Worm (Caenorhabditis elegans): Measurements from ENCODE around the gene mak-2.
A peak's percentile ranks its signal among the peaks of the same experiment; 100 is the strongest.
"Not testable (repeated sequence)": the region's sequence is repeated elsewhere in the genome, so short reads cannot be mapped to it uniquely, and the experiment has no call there.

mak-2 gene

DNA sequence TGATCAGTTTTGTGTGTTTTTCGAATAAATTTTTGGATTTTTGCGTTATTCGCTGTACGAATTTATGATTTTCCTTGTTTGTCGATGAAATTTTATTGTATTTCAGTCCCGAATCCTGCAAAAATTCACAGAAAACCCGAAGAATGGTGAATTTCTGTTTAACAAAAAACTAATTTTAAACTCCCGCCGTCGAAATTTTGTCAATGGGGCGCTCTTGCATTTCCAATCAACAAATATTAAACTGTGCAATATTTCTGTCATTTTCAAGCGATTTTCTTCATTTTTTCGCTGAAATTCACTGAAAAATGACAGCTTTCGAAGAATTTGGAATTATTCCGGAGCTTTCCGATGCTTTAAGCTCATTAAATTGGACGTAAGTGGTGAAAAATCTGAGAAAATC is 10.5 kb upstream of the mak-2 start, which contains the start of gene Y55F3BR.1 (continued):
- TF ChIP-seq let-607 (tag; optimal IDR thresholded peaks at IDR 0.05) (no peak), hrde-1 (tag; optimal IDR thresholded peaks at IDR 0.05; ENCODE audit: borderline replicate concordance) (no peak), nhr-27 (tag; optimal IDR thresholded peaks at IDR 0.05) (no peak), pbrm-1 (GFP tag; IDR thresholded peaks at IDR 0.05) (0 out of 2 replicates have a peak, but pooled peaks have one; percentile 35), ama-1 (optimal IDR thresholded peaks at IDR 0.05) (no peak), ama-1 (GFP tag; optimal IDR thresholded peaks at IDR 0.05) (no peak), fkh-3 (tag; optimal IDR thresholded peaks at IDR 0.05) (no peak), lin-54 (GFP tag; optimal IDR thresholded peaks at IDR 0.05) (peak; percentile 99), F55B11.4 (tag; optimal IDR thresholded peaks at IDR 0.05; ENCODE audit: borderline replicate concordance, insufficient read depth) (no peak), tbp1 (GFP tag; optimal IDR thresholded peaks at IDR 0.05) (peak; percentile 34), F23B12.7 (tag; optimal IDR thresholded peaks at IDR 0.05; ENCODE audit: insufficient read depth) (peak; percentile 9), lin-35 (GFP tag; optimal IDR thresholded peaks at IDR 0.05) (peak; percentile 27 to 92 (median 81)), ztf-28 (GFP tag; IDR thresholded peaks at IDR 0.05) (no peak), ceh-91 (GFP tag; IDR thresholded peaks at IDR 0.05) (no peak), aptf-2 (GFP tag; conservative IDR thresholded peaks at IDR 0.05) (no peak), F33H1.4 (GFP tag; IDR thresholded peaks at IDR 0.05) (peak; percentile 65), snpc-4 (GFP tag; optimal IDR thresholded peaks at IDR 0.05) (no peak), snpc-4 (tag; optimal IDR thresholded peaks at IDR 0.05) (peak in 2 of 4 experiments; percentile 64 to 65), efl-1 (GFP tag; optimal IDR thresholded peaks at IDR 0.05) (peak; percentile 90), dox-1 (GFP tag; IDR thresholded peaks at IDR 0.05) (no peak)

DNA sequence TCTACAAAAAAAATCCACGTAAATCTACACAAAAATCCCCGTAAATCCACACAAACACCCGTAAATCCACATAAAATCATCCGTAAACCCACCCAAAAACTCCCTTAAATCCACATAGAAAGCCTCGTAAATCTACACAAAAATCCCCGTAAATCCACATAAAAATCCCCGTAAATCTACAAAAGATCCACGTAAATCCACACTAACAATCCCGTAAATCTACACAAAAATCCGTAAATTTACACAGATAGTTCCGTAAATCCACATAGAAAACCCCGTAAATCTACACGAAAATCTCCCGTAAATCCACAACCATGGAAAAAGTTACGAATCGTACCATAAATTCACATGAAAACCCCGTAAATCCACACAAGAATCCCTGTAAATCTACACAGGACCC is 6.5 kb upstream of the mak-2 start:
- no peak for TF ChIP-seq lag-1 (GFP tag; IDR thresholded peaks at IDR 0.05)
- TF ChIP-seq nhr-120 (GFP tag; IDR thresholded peaks at IDR 0.05) = no peak
- TF ChIP-seq ceh-58 (GFP tag; IDR thresholded peaks at IDR 0.05) = no peak
- no peak for TF ChIP-seq rpc-1 (optimal IDR thresholded peaks at IDR 0.05)
- TF ChIP-seq rpc-1 (tag; optimal IDR thresholded peaks at IDR 0.05) = no peak

DNA sequence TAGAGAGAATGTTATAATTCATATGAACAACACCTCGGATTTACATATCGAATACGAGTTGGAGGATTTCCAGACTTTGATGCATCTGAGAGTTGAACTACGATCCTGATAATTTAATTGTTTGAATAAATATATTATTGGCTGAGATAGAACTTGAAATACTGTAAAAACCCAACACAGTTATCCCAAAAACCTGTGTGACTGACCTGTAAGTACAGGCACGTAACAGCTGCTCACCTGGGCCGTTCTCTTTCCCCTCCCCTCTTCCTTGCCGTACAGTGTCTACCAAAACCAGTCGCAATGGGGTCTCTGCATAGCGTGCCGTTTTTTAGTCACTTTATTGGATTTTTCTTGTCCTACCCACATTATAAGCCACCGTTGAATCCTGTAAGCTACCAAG is 19.8 kb downstream of the mak-2 start, which contains the start of gene fbxc-12:
TSS of gene fbxc-12 (plus strand) at position 301 of the 400 bp plus-strand sequence.
- TF ChIP-seq F55B11.4 (tag; optimal IDR thresholded peaks at IDR 0.05; ENCODE audit: borderline replicate concordance, insufficient read depth); atf-7 (tag; optimal IDR thresholded peaks at IDR 0.05); akir-1 (GFP tag; optimal IDR thresholded peaks at IDR 0.05): not testable (repeated sequence)

- TF ChIP-seq lsy-27 (tag; optimal IDR thresholded peaks at IDR 0.05; ENCODE audit: borderline replicate concordance, insufficient read depth) (no peak), B0336.3 (GFP tag; IDR thresholded peaks at IDR 0.05) (no peak), C17E4.6 (GFP tag; IDR thresholded peaks at IDR 0.05) (no peak), F10E7.11 (tag; optimal IDR thresholded peaks at IDR 0.05) (no peak), Y67H2A.10 (GFP tag; conservative IDR thresholded peaks at IDR 0.05) (no peak)
Measured at ce11 chrIV:914856-915255, 29.7 kb downstream of the mak-2 start.

ce11 chrIV:917640-918039 is 32.5 kb downstream of the mak-2 start:
- TF ChIP-seq pha-4 (tag; optimal IDR thresholded peaks at IDR 0.05) = no peak
- TF ChIP-seq F52B5.7 (tag; optimal IDR thresholded peaks at IDR 0.05) = no peak
- no peak for TF ChIP-seq attf-6 (GFP tag; IDR thresholded peaks at IDR 0.05)
- no peak for TF ChIP-seq Y95B8A.8 (GFP tag; IDR thresholded peaks at IDR 0.05)
- no peak for TF ChIP-seq nhr-27 (tag; optimal IDR thresholded peaks at IDR 0.05)
- TF ChIP-seq gei-17 (GFP tag; optimal IDR thresholded peaks at IDR 0.05) = no peak
- TF ChIP-seq bed-1 (GFP tag; IDR thresholded peaks at IDR 0.05) = no peak
- no peak for TF ChIP-seq nhr-80 (tag; optimal IDR thresholded peaks at IDR 0.05)
- TF ChIP-seq lsy-27 (tag; optimal IDR thresholded peaks at IDR 0.05; ENCODE audit: borderline replicate concordance, insufficient read depth) = no peak
- no peak for TF ChIP-seq zfh-2 (GFP tag; conservative IDR thresholded peaks at IDR 0.05)
- no peak for TF ChIP-seq B0261.1 (tag; optimal IDR thresholded peaks at IDR 0.05)
- no peak for TF ChIP-seq nfya-2 (GFP tag; IDR thresholded peaks at IDR 0.05)
- TF ChIP-seq somi-1 (GFP tag; optimal IDR thresholded peaks at IDR 0.05) = no peak
- no peak for TF ChIP-seq athp-1 (tag; optimal IDR thresholded peaks at IDR 0.05)
